Worm (Caenorhabditis elegans) whole organism, L1 larva: ENCODE results near the gene C25G4.8.

Experiments used
- C16A3.4 ChIP-seq: fragments of 150-350 bp; optimal IDR thresholded peaks from 2 replicates; lab custom pipeline; 2014; ENCODE audit warnings: missing biosample characterization, missing genetic modification characterization
- aha-1 ChIP-seq: fragments of 150-350 bp; optimal IDR thresholded peaks from 2 replicates; lab custom pipeline; 2014; ENCODE audit warnings: missing biosample characterization, missing genetic modification characterization
- jun-1 ChIP-seq: fragments of 150-350 bp; optimal IDR thresholded peaks from 2 replicates; lab custom pipeline; 2014; ENCODE audit warnings: missing biosample characterization, missing genetic modification reagents, missing genetic modification characterization
- mab-9 ChIP-seq: fragments of 200-800 bp; sonication (Bioruptor generic); IDR thresholded peaks from 2 replicates; pipeline ENCODE4 v1.3.6; 2022; ENCODE audit warnings: missing genetic modification reagents, missing genetic modification characterization, missing compliant biosample characterization

DNA sequence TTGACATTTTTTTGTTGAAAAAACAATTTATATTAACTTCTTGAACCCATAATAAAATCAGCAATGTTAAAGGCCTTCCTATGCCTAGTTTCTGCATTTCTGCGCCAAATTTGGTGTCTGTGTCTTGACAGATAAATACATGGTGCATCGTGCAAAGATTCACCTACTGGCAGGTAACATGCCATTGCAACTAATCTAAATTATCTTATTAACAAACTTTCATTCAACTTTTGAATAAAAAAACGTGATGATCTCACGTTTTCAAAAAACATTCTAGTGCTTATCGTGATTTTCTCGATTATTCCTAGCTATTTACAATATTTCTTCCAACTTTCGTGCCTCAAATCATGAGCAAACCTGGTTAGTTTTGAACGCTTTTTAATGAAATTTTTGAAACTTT lies 6.7 kb downstream of the C25G4.8 start, which contains the start of gene C25G4.7:
- TF ChIP-seq aha-1 (tag; lab: Kevin White, UChicago) (no peak), mab-9 (no peak), jun-1 (tag; lab: Kevin White, UChicago) (no peak), C16A3.4 (tag; lab: Kevin White, UChicago) (no peak)
